Fruit fly (Drosophila melanogaster): ENCODE data around the gene odd.

DNA sequence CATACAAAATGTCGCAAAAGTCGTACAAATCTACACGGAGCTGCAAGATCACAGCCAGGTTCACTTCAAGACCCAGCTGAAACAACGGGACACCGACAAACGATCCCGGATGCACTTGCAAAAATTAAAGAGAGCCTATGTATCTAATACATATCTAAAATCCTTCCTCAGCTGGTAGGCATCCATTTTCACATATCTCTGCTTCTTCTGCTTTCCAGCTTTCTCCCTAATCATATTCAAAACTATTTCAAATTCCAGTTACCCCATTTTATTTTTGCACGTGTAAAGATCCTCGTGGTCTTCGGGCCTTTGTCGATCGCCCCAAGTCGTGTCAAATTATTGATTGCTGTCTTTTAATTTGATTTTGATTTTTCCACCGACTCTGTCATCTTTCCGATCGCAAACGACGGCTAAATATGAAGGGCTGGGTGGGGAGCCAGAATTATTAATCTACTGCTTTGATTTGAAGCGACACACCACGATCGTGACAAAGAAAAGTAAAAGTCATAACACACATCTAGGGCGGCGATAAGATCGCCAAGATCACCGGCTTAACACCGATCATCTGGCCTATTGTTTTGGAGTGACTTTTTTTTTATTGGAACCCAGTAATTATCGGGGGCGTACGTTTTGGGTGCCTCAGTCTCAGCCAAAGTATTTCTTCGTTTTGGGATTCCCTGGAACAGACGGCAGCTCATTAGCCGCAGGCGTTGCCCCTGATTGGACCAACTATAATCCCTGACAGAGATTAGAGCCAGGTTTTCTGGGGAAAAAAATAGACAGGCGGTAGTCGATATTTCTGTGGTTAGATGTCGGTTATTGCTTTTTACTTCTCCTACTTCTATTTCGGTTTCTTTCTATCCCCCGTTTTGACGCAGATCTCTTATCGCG lies 22.9 kb downstream of the odd start:
- TF ChIP-seq Gug (GFP tag; IDR thresholded peaks at IDR 0.05), result no peak
- TF ChIP-seq CG8632 (GFP tag; optimal IDR thresholded peaks at IDR 0.05), result peak; percentile 2
- peak; percentile 28 for TF ChIP-seq OdsH (GFP tag; optimal IDR thresholded peaks at IDR 0.05)
- no peak for TF ChIP-seq CG6854 (GFP tag; optimal IDR thresholded peaks at IDR 0.05)
- TF ChIP-seq CG4318 (GFP tag; optimal IDR thresholded peaks at IDR 0.05), result no peak
- TF ChIP-seq net (GFP tag; optimal IDR thresholded peaks at IDR 0.05), result no peak
- TF ChIP-seq CG6276 (GFP tag; optimal IDR thresholded peaks at IDR 0.05), result no peak
- TF ChIP-seq CG31627 (GFP tag; optimal IDR thresholded peaks at IDR 0.05), result peak; percentile 58
- TF ChIP-seq dac (GFP tag; optimal IDR thresholded peaks at IDR 0.05), result no peak
- TF ChIP-seq Sox102F (GFP tag; optimal IDR thresholded peaks at IDR 0.05), result peak; percentile 35
- TF ChIP-seq CG15336 (GFP tag; IDR thresholded peaks at IDR 0.05), result no peak
